Fruit fly (Drosophila melanogaster) Kc167 (cell line): Measurements from ENCODE around the gene dbo.

ENCODE experiments used
- Sin3A ChIP-seq: fragments of >200 bp; optimal IDR thresholded peaks from 2 replicates; lab custom pipeline; 2018; ENCODE audit warnings: missing external identifiers
- psq ChIP-seq: fragments of >200 bp; optimal IDR thresholded peaks from 2 replicates; lab custom pipeline; 2017; ENCODE audit warnings: missing external identifiers

DNA sequence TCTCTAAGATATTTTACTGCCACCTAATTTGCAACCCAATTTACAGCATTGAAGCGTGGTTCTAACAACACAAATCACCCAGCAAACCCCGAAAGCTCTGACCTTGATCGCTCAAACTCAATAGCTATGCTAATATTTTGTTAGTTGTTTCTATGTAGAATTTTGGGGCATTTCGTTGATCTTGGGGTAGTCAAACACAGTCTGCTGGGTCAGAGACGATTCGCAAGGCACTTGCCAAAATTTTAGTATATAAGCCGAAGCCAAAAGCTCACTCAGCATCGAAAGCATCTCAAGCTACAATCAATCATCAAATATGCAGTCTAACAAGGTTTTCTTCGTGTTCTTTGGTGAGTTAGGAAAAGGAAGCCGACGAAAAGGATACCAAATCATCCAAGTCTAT lies 17.5 kb upstream of the dbo start, which contains the start of gene CG13445:
- TF ChIP-seq psq (lab: Kevin White, UChicago), result no peak
- no peak for TF ChIP-seq Sin3A (lab: Kevin White, UChicago)
